Worm (Caenorhabditis elegans) whole organism, young adult: Measurements from ENCODE around the gene brap-2.
A peak's percentile ranks its signal among the peaks of the same experiment; 100 is the strongest.

Source experiments
- B0019.2 ChIP-seq: fragments of 200-800 bp; sonication (Bioruptor generic); conservative IDR thresholded peaks from 2 replicates; pipeline ENCODE4 v1.3.6; 2022; ENCODE audit warnings: missing genetic modification reagents, missing genetic modification characterization, missing compliant biosample characterization
- B0336.3 ChIP-seq: fragments of 200-800 bp; sonication (Bioruptor generic); IDR thresholded peaks from 2 replicates; pipeline ENCODE4 v1.3.6; 2022; ENCODE audit warnings: missing genetic modification characterization, missing compliant biosample characterization
- D2030.7 ChIP-seq: fragments of 200-800 bp; sonication (Bioruptor generic); IDR thresholded peaks from 2 replicates; pipeline ENCODE4 v1.3.6; 2022; ENCODE audit warnings: missing genetic modification reagents, missing genetic modification characterization, missing compliant biosample characterization
- F22D6.2 ChIP-seq: sonication (generic microtip); optimal IDR thresholded peaks from 2 replicates; lab custom pipeline; 2016; ENCODE audit warnings: mild to moderate bottlenecking, missing genetic modification characterization, missing compliant biosample characterization
- F23B12.7 ChIP-seq: sonication (generic microtip); optimal IDR thresholded peaks from 2 replicates; lab custom pipeline; 2017; ENCODE audit warnings: missing genetic modification characterization, mild to moderate bottlenecking, missing compliant biosample characterization, antibody characterized with exemption, moderate library complexity; ENCODE audit not compliant: insufficient read depth
- F33H1.4 ChIP-seq: fragments of 200-800 bp; sonication (Bioruptor generic); IDR thresholded peaks from 2 replicates; pipeline ENCODE4 v1.3.6; 2022; ENCODE audit warnings: missing genetic modification reagents, missing genetic modification characterization, missing compliant biosample characterization
- F37B4.10 ChIP-seq: fragments of 200-800 bp; sonication (Bioruptor generic); IDR thresholded peaks from 2 replicates; pipeline ENCODE4 v1.3.6; 2022; ENCODE audit warnings: missing genetic modification characterization, missing compliant biosample characterization
- F49E8.2 ChIP-seq: sonication (generic microtip); optimal IDR thresholded peaks from 3 replicates; lab custom pipeline; 2017; ENCODE audit warnings: missing genetic modification characterization, mild to moderate bottlenecking, missing compliant biosample characterization, antibody characterized with exemption, moderate library complexity; ENCODE audit not compliant: insufficient read depth
- T07F8.4 ChIP-seq: sonication (generic microtip); optimal IDR thresholded peaks from 2 replicates; lab custom pipeline; 2016; ENCODE audit warnings: mild to moderate bottlenecking, missing genetic modification characterization, moderate library complexity, missing compliant biosample characterization
- T26A5.8 ChIP-seq: sonication (generic microtip); optimal IDR thresholded peaks from 2 replicates; lab custom pipeline; 2016; ENCODE audit warnings: missing genetic modification characterization, missing compliant biosample characterization
- Y95B8A.8 ChIP-seq: fragments of 200-800 bp; sonication (Bioruptor generic); IDR thresholded peaks from 2 replicates; pipeline ENCODE4 v1.3.6; 2022; ENCODE audit warnings: missing genetic modification reagents, missing genetic modification characterization, missing compliant biosample characterization
- atf-7 ChIP-seq: sonication (generic microtip); optimal IDR thresholded peaks from 2 replicates; lab custom pipeline; 2017; ENCODE audit warnings: mild to moderate bottlenecking, missing genetic modification characterization, missing compliant biosample characterization
- attf-3 ChIP-seq: fragments of 200-800 bp; sonication (Bioruptor generic); conservative IDR thresholded peaks from 2 replicates; pipeline ENCODE4 v1.3.6; 2022; ENCODE audit warnings: missing genetic modification reagents, missing genetic modification characterization, missing compliant biosample characterization
- bed-1 ChIP-seq: fragments of 200-800 bp; sonication (Bioruptor generic); IDR thresholded peaks from 2 replicates; pipeline ENCODE4 v1.3.6; 2022; ENCODE audit warnings: missing genetic modification reagents, missing genetic modification characterization, missing compliant biosample characterization
- ceh-100 ChIP-seq: fragments of 200-800 bp; sonication (Bioruptor generic); IDR thresholded peaks from 2 replicates; pipeline ENCODE4 v1.3.6; 2022; ENCODE audit warnings: missing genetic modification reagents, missing genetic modification characterization, missing compliant biosample characterization
- ceh-79 ChIP-seq: sonication (generic microtip); optimal IDR thresholded peaks from 2 replicates; lab custom pipeline; 2017; ENCODE audit warnings: mild to moderate bottlenecking, missing genetic modification characterization, missing compliant biosample characterization
- ceh-91 ChIP-seq: fragments of 200-800 bp; sonication (Bioruptor generic); IDR thresholded peaks from 2 replicates; pipeline ENCODE4 v1.3.6; 2022; ENCODE audit warnings: missing genetic modification reagents, missing genetic modification characterization, missing compliant biosample characterization
- dox-1 ChIP-seq: fragments of 200-800 bp; sonication (Bioruptor generic); IDR thresholded peaks from 2 replicates; pipeline ENCODE4 v1.3.6; 2022; ENCODE audit warnings: missing genetic modification reagents, missing genetic modification characterization, missing compliant biosample characterization
- dpl-1 ChIP-seq: fragments of 150-350 bp; optimal IDR thresholded peaks from 2 replicates; lab custom pipeline; 2014; ENCODE audit warnings: missing biosample characterization, missing genetic modification reagents, missing genetic modification characterization
- efl-1 ChIP-seq: fragments of 150-350 bp; optimal IDR thresholded peaks from 2 replicates; lab custom pipeline; 2014; ENCODE audit warnings: missing biosample characterization, missing genetic modification reagents, missing genetic modification characterization
- him-1 ChIP-seq: sonication (generic microtip); optimal IDR thresholded peaks from 2 replicates; lab custom pipeline; 2016; ENCODE audit warnings: missing genotype, missing genetic modification reagents, missing genetic modification characterization, missing compliant biosample characterization
- hlh-12 ChIP-seq: sonication (generic microtip); optimal IDR thresholded peaks from 2 replicates; lab custom pipeline; 2016; ENCODE audit warnings: missing genetic modification characterization, missing compliant biosample characterization
- hmg-1.2 ChIP-seq: fragments of 200-800 bp; sonication (Bioruptor generic); IDR thresholded peaks from 2 replicates; pipeline ENCODE4 v1.3.6; 2022; ENCODE audit warnings: missing genetic modification reagents, missing genetic modification characterization, missing compliant biosample characterization
- hsf-1 ChIP-seq: fragments of 200-800 bp; sonication (Bioruptor generic); IDR thresholded peaks from 2 replicates; pipeline ENCODE4 v1.3.6; 2022; ENCODE audit warnings: missing genetic modification reagents, missing genetic modification characterization, missing compliant biosample characterization
- lag-1 ChIP-seq: fragments of 200-800 bp; sonication (Bioruptor generic); IDR thresholded peaks from 2 replicates; pipeline ENCODE4 v1.3.6; 2022; ENCODE audit warnings: missing genetic modification reagents, missing genetic modification characterization, missing compliant biosample characterization
- lin-35 ChIP-seq, 3 experiments: fragments of 150-350 bp in 2 of 3; sonication (generic microtip) in 1 of 3; optimal IDR thresholded peaks; 2 replicates each; lab custom pipeline; 2014 to 2018; ENCODE audit warnings: missing biosample characterization in 3 of 3, missing genetic modification characterization in 3 of 3, missing genetic modification reagents in 3 of 3
- lin-54 ChIP-seq: fragments of 200-800 bp; sonication (Bioruptor generic); optimal IDR thresholded peaks from 2 replicates; lab custom pipeline; 2018; ENCODE audit warnings: mild to moderate bottlenecking, missing genetic modification characterization, missing compliant biosample characterization
- lsl-1 ChIP-seq: fragments of 200-800 bp; sonication (Bioruptor generic); optimal IDR thresholded peaks from 2 replicates; lab custom pipeline; 2018; ENCODE audit warnings: mild to moderate bottlenecking, missing genetic modification characterization, moderate library complexity, missing compliant biosample characterization
- madf-6 ChIP-seq: fragments of 200-800 bp; sonication (Bioruptor generic); IDR thresholded peaks from 2 replicates; pipeline ENCODE4 v1.3.6; 2022; ENCODE audit warnings: missing genetic modification reagents, missing genetic modification characterization, missing compliant biosample characterization
- madf-8 ChIP-seq: fragments of 200-800 bp; sonication (Bioruptor generic); conservative IDR thresholded peaks from 2 replicates; pipeline ENCODE4 v1.3.6; 2022; ENCODE audit warnings: missing genetic modification reagents, missing genetic modification characterization, missing compliant biosample characterization
- mcd-1 ChIP-seq: fragments of 200-800 bp; sonication (Bioruptor generic); IDR thresholded peaks from 2 replicates; pipeline ENCODE4 v1.3.6; 2022; ENCODE audit warnings: missing genetic modification reagents, missing genetic modification characterization, missing compliant biosample characterization
- nfya-1 ChIP-seq: sonication (generic microtip); optimal IDR thresholded peaks from 2 replicates; lab custom pipeline; 2017; ENCODE audit warnings: antibody characterized with exemption, missing compliant biosample characterization, missing genetic modification characterization, borderline replicate concordance; ENCODE audit not compliant: insufficient read depth
- nhr-27 ChIP-seq: fragments of 200-800 bp; sonication (Bioruptor generic); optimal IDR thresholded peaks from 2 replicates; lab custom pipeline; 2018; ENCODE audit warnings: mild to moderate bottlenecking, missing genetic modification characterization, moderate library complexity, missing compliant biosample characterization
- pbrm-1 ChIP-seq: fragments of 200-800 bp; sonication (Bioruptor generic); IDR thresholded peaks from 2 replicates; pipeline ENCODE4 v1.3.6; 2022; ENCODE audit warnings: missing genetic modification reagents, missing genetic modification characterization, missing compliant biosample characterization
- repo-1 ChIP-seq: sonication (generic microtip); optimal IDR thresholded peaks from 2 replicates; lab custom pipeline; 2017; ENCODE audit warnings: mild to moderate bottlenecking, missing genetic modification characterization, missing compliant biosample characterization
- rpc-1 ChIP-seq, 2 experiments: fragments of 150-350 bp in 1 of 2; sonication (generic microtip) in 1 of 2; optimal IDR thresholded peaks; 2 replicates each; lab custom pipeline; 2014 to 2018; ENCODE audit warnings: missing biosample characterization in 1 of 2, missing genetic modification characterization in 1 of 2, missing genetic modification reagents in 1 of 2, missing genotype in 1 of 2
- sea-2 ChIP-seq: fragments of 200-800 bp; sonication (Bioruptor generic); IDR thresholded peaks from 2 replicates; pipeline ENCODE4 v1.3.6; 2022; ENCODE audit warnings: missing genetic modification characterization, missing compliant biosample characterization
- snpc-1.1 ChIP-seq: sonication (generic microtip); optimal IDR thresholded peaks from 2 replicates; lab custom pipeline; 2017; ENCODE audit warnings: missing genetic modification characterization, mild to moderate bottlenecking, missing compliant biosample characterization, antibody characterized with exemption, moderate library complexity, missing genotype, missing genetic modification reagents; ENCODE audit not compliant: insufficient read depth
- snpc-1.3 ChIP-seq: sonication (generic microtip); optimal IDR thresholded peaks from 2 replicates; lab custom pipeline; 2017; ENCODE audit warnings: missing genetic modification characterization, mild to moderate bottlenecking, missing compliant biosample characterization, antibody characterized with exemption, moderate library complexity, missing genotype, missing genetic modification reagents; ENCODE audit not compliant: insufficient read depth
- snpc-3.4 ChIP-seq: sonication (generic microtip); optimal IDR thresholded peaks from 2 replicates; lab custom pipeline; 2017; ENCODE audit warnings: missing genetic modification characterization, mild to moderate bottlenecking, missing compliant biosample characterization, antibody characterized with exemption, moderate library complexity, missing genotype, missing genetic modification reagents
- snpc-4 ChIP-seq, 5 experiments: fragments of 150-350 bp in 1 of 5; sonication (generic microtip) in 4 of 5; optimal IDR thresholded peaks; 2 replicates each; lab custom pipeline; 2014 to 2018; ENCODE audit warnings: missing genetic modification characterization in 5 of 5, missing biosample characterization in 3 of 5, antibody characterized with exemption in 2 of 5, mild to moderate bottlenecking in 2 of 5, missing compliant biosample characterization in 2 of 5, missing genotype in 2 of 5, moderate library complexity in 2 of 5, missing genetic modification reagents in 1 of 5
- tlf-1 ChIP-seq: fragments of 200-800 bp; sonication (Bioruptor generic); optimal IDR thresholded peaks from 2 replicates; lab custom pipeline; 2018; ENCODE audit warnings: mild to moderate bottlenecking, missing genetic modification characterization, missing compliant biosample characterization
- xnd-1 ChIP-seq: sonication (generic microtip); optimal IDR thresholded peaks from 2 replicates; lab custom pipeline; 2016; ENCODE audit warnings: missing genotype, missing genetic modification reagents, missing genetic modification characterization, missing compliant biosample characterization

The brap-2 gene

DNA sequence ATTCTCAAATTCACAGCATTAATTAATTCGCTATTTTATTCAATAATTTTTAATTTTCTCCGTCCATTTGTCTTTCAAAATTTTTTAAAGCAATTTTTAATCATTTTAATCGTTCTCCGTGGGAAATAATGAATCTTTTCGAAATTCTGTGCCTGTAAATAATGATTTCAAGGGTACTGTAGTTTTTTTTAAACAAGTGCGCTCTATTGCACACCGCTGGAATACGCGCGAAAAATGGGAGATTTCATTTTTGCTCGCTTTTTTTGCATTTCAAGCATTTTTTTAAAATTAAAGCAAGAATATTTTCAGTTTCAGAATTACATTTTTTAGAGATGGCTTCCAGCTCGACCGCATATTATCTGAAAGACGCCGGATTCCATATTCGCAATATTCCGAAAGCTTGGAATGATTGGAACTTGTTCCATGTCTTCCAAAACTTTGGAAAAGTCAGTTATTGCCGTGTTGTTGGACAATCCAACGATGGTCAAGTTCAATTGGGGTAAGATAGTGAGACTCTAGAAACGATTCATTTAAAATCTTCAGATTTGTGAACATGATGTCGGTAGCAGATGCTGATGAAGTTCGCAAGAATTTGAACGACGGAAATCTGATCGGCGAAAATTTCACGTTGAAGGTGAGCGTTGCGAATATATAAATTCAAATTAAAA is 28.1 kb upstream of the brap-2 start, which contains the start of gene tofu-6:
Gene tofu-6, plus strand, starts transcription at position 302 of the 668 bp plus-strand sequence.
- TF ChIP-seq attf-3 (GFP tag; lab: Robert Waterston, UW) (0 out of 2 replicates have a peak, but pooled peaks have one; percentile 15), bed-1 (GFP tag; lab: Robert Waterston, UW) (no peak), F23B12.7 (tag; lab: Kevin White, UChicago) (peak; percentile 61), snpc-3.4 (tag; lab: Kevin White, UChicago) (peak; percentile 78), repo-1 (no peak), lag-1 (GFP tag; lab: Robert Waterston, UW) (no peak), dpl-1 (GFP tag; lab: Kevin White, UChicago) (peak; percentile 83), hsf-1 (GFP tag; lab: Robert Waterston, UW) (0 out of 2 replicates have a peak, but pooled peaks have one; percentile 35), him-1 (tag; lab: Kevin White, UChicago) (peak; percentile 69), lin-35 (GFP tag; optimal IDR thresholded peaks at IDR 0.05; lab: Kevin White, UChicago) (peak in 1 of 3 experiments; percentile 73), Y95B8A.8 (GFP tag; lab: Robert Waterston, UW) (peak; percentile 50; the same call in 1 of the 2 replicates), B0019.2 (GFP tag; lab: Robert Waterston, UW) (0 out of 2 replicates have a peak, but pooled peaks have one; percentile 59), tlf-1 (peak; percentile 39), lsl-1 (GFP tag; lab: Kevin White, UChicago) (peak; percentile 96), T07F8.4 (tag; lab: Kevin White, UChicago) (no peak), atf-7 (no peak), madf-8 (GFP tag; lab: Robert Waterston, UW) (peak; percentile 99), lin-54 (peak; percentile 55), hmg-1.2 (GFP tag; lab: Robert Waterston, UW) (0 out of 2 replicates have a peak, but pooled peaks have one; percentile 32), F22D6.2 (no peak), nhr-27 (no peak), efl-1 (GFP tag; lab: Kevin White, UChicago) (peak; percentile 95), F49E8.2 (tag; lab: Kevin White, UChicago) (peak; percentile 43), ceh-91 (peak; percentile 90), ceh-100 (GFP tag; lab: Robert Waterston, UW) (peak; percentile 26; the same call in 1 of the 2 replicates), xnd-1 (tag; lab: Kevin White, UChicago) (peak; percentile 94), dox-1 (peak; percentile 63), D2030.7 (GFP tag; lab: Robert Waterston, UW) (peak; percentile 87), F33H1.4 (GFP tag; lab: Robert Waterston, UW) (peak; percentile 78), pbrm-1 (GFP tag; lab: Robert Waterston, UW) (0 out of 2 replicates have a peak, but pooled peaks have one; percentile 12), snpc-1.3 (tag; lab: Kevin White, UChicago) (peak; percentile 36), rpc-1 (optimal IDR thresholded peaks at IDR 0.05; lab: Kevin White, UChicago) (no peak), rpc-1 (tag; optimal IDR thresholded peaks at IDR 0.05; lab: Kevin White, UChicago) (no peak), ceh-79 (tag; lab: Kevin White, UChicago) (no peak), F37B4.10 (GFP tag; lab: Robert Waterston, UW) (no peak), mcd-1 (GFP tag; lab: Robert Waterston, UW) (peak; percentile 87), B0336.3 (GFP tag; lab: Robert Waterston, UW) (0 out of 2 replicates have a peak, but pooled peaks have one; percentile 25), snpc-4 (GFP tag; optimal IDR thresholded peaks at IDR 0.05; lab: Kevin White, UChicago) (no peak), snpc-4 (tag; optimal IDR thresholded peaks at IDR 0.05; lab: Kevin White, UChicago) (peak in 1 of 4 experiments; percentile 5), sea-2 (GFP tag; lab: Robert Waterston, UW) (no peak), hlh-12 (tag; lab: Kevin White, UChicago) (no peak), madf-6 (GFP tag; lab: Robert Waterston, UW) (peak; percentile 98), T26A5.8 (no peak), nfya-1 (tag; lab: Kevin White, UChicago) (no peak), snpc-1.1 (tag; lab: Kevin White, UChicago) (peak; percentile 24)
